Fruit fly (Drosophila melanogaster): Measurements from ENCODE around the gene Mrtf.

dm6 chr3L:2762122-2762521 lies 4.2 kb downstream of the Mrtf start:
- TF ChIP-seq CG8478 (optimal IDR thresholded peaks at IDR 0.05) (no peak), usp (GFP tag; optimal IDR thresholded peaks at IDR 0.05) (no peak), psq (optimal IDR thresholded peaks at IDR 0.05) (no peak), EcR (GFP tag; optimal IDR thresholded peaks at IDR 0.05) (no peak), pan (optimal IDR thresholded peaks at IDR 0.05) (no peak), Dll (optimal IDR thresholded peaks at IDR 0.05) (no peak)
